Worm (Caenorhabditis elegans) whole organism, early embryonic: ENCODE measurements around the gene rps-3.

ENCODE experiments used
- ama-1 ChIP-seq: fragments of 150-350 bp; optimal IDR thresholded peaks from 2 replicates; lab custom pipeline; 2014
- hmbx-1 ChIP-seq: sonication (generic microtip); optimal IDR thresholded peaks from 2 replicates; lab custom pipeline; 2016; ENCODE audit warnings: mild to moderate bottlenecking, missing genetic modification characterization, missing compliant biosample characterization
- hnd-1 ChIP-seq: sonication (generic microtip); optimal IDR thresholded peaks from 2 replicates; lab custom pipeline; 2016; ENCODE audit warnings: missing genetic modification characterization, missing compliant biosample characterization
- sea-1 ChIP-seq: fragments of 200-800 bp; sonication (Bioruptor generic); conservative IDR thresholded peaks from 2 replicates; pipeline ENCODE4 v1.3.6; 2022; ENCODE audit warnings: missing genetic modification characterization, missing compliant biosample characterization
- tbx-37 ChIP-seq: fragments of 200-800 bp; sonication (Bioruptor generic); conservative IDR thresholded peaks from 2 replicates; pipeline ENCODE4 v1.3.6; 2022; ENCODE audit warnings: missing genetic modification reagents, missing genetic modification characterization, missing compliant biosample characterization

- no peak for TF ChIP-seq sea-1 (GFP tag; lab: Robert Waterston, UW)
- TF ChIP-seq ama-1 (lab: Kevin White, UChicago), result no peak
- no peak for TF ChIP-seq hnd-1
- no peak for TF ChIP-seq hmbx-1 (tag; lab: Kevin White, UChicago)
- no peak for TF ChIP-seq tbx-37 (GFP tag; lab: Robert Waterston, UW)
Measured at ce11 chrIII:6216833-6217466, 10.3 kb downstream of the rps-3 start, which contains the start of gene hot-4.
